Worm (Caenorhabditis elegans): ENCODE measurements around the gene clh-3.

clh-3 gene

ce11 chrII:7183493-7184272 lies 42.0 kb downstream of the clh-3 start, which contains the start of gene pdl-1:
pdl-1 (plus strand) TSS chrII:7183801.
- TF ChIP-seq tab-1 (GFP tag; IDR thresholded peaks at IDR 0.05) (peak; percentile 97), flt-1 (GFP tag; IDR thresholded peaks at IDR 0.05) (peak; percentile 98), ztf-29 (GFP tag; IDR thresholded peaks at IDR 0.05) (peak; percentile 94), T22C8.4 (GFP tag; IDR thresholded peaks at IDR 0.05) (peak; percentile 95), cog-1 (tag; optimal IDR thresholded peaks at IDR 0.05) (peak; percentile 91), klf-2 (GFP tag; conservative IDR thresholded peaks at IDR 0.05) (peak; percentile 94), med-1 (GFP tag; optimal IDR thresholded peaks at IDR 0.05; ENCODE audit: insufficient read depth) (peak; percentile 63), ztf-23 (GFP tag; IDR thresholded peaks at IDR 0.05) (peak; percentile 96), ref-1 (GFP tag; conservative IDR thresholded peaks at IDR 0.05) (peak; percentile 94)

DNA sequence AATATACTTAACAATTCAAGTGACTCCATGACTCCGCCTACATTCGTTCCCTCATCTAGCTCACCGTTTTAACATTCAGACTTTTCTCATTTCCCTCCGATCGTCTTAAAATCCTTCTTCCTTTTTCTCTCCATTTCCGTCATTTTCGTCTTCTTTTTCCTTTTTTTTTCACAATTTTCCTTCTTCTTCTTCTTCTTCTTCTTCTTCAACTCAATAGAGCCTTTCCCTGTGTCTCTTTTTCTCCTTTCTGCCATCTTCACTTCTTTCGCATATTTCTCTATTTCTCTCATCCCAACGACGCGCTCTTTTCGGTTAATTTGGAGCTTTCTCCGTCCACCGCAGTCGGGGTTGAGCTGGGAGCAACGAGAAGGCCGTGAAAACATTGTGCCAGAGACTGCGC lies 43.1 kb downstream of the clh-3 start:
- TF ChIP-seq tab-1 (GFP tag; IDR thresholded peaks at IDR 0.05) (no peak), ztf-29 (GFP tag; IDR thresholded peaks at IDR 0.05) (no peak), T22C8.4 (GFP tag; IDR thresholded peaks at IDR 0.05) (no peak), ref-1 (GFP tag; conservative IDR thresholded peaks at IDR 0.05) (no peak), ztf-23 (GFP tag; IDR thresholded peaks at IDR 0.05) (no peak), cog-1 (tag; optimal IDR thresholded peaks at IDR 0.05) (no peak), flt-1 (GFP tag; IDR thresholded peaks at IDR 0.05) (no peak), med-1 (GFP tag; optimal IDR thresholded peaks at IDR 0.05; ENCODE audit: insufficient read depth) (no peak), klf-2 (GFP tag; conservative IDR thresholded peaks at IDR 0.05) (no peak)

DNA sequence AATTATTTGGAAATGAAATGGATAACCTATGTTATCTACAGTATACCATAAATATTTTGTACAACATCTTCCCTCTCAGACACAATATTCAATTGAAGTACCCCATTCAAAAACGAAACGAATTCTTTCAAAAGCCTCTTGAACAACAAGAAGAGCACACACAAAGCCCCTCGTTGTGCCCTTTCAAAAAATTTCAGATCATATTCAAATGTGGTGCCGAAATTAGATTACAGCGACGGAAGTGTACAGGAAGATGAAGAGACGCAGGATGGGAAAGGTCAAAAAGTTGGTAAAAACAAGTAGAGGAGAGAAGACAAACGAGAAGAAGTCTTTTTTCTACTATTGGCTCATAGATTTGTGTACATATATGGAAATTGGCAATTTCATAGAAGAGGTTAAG lies 49.6 kb downstream of the clh-3 start:
- TF ChIP-seq ztf-23 (GFP tag; IDR thresholded peaks at IDR 0.05): no peak
- no peak for TF ChIP-seq ztf-29 (GFP tag; IDR thresholded peaks at IDR 0.05)
- no peak for TF ChIP-seq klf-2 (GFP tag; conservative IDR thresholded peaks at IDR 0.05)
- no peak for TF ChIP-seq cog-1 (tag; optimal IDR thresholded peaks at IDR 0.05)
- TF ChIP-seq ref-1 (GFP tag; conservative IDR thresholded peaks at IDR 0.05): no peak
- no peak for TF ChIP-seq T22C8.4 (GFP tag; IDR thresholded peaks at IDR 0.05)
- TF ChIP-seq med-1 (GFP tag; optimal IDR thresholded peaks at IDR 0.05; ENCODE audit: insufficient read depth): no peak
- no peak for TF ChIP-seq flt-1 (GFP tag; IDR thresholded peaks at IDR 0.05)
- no peak for TF ChIP-seq tab-1 (GFP tag; IDR thresholded peaks at IDR 0.05)

- TF ChIP-seq T22C8.4 (GFP tag; IDR thresholded peaks at IDR 0.05): no peak
- no peak for TF ChIP-seq ztf-29 (GFP tag; IDR thresholded peaks at IDR 0.05)
- TF ChIP-seq med-1 (GFP tag; optimal IDR thresholded peaks at IDR 0.05; ENCODE audit: insufficient read depth): no peak
- no peak for TF ChIP-seq cog-1 (tag; optimal IDR thresholded peaks at IDR 0.05)
- TF ChIP-seq tab-1 (GFP tag; IDR thresholded peaks at IDR 0.05): no peak
- TF ChIP-seq ztf-23 (GFP tag; IDR thresholded peaks at IDR 0.05): no peak
- no peak for TF ChIP-seq klf-2 (GFP tag; conservative IDR thresholded peaks at IDR 0.05)
- no peak for TF ChIP-seq ref-1 (GFP tag; conservative IDR thresholded peaks at IDR 0.05)
- no peak for TF ChIP-seq flt-1 (GFP tag; IDR thresholded peaks at IDR 0.05)
These were observed 50.9 kb downstream of the clh-3 start, which contains the start of gene glc-4 for ce11 chrII:7174843-7175242. glc-4 (minus strand) TSS chrII:7174943.

DNA sequence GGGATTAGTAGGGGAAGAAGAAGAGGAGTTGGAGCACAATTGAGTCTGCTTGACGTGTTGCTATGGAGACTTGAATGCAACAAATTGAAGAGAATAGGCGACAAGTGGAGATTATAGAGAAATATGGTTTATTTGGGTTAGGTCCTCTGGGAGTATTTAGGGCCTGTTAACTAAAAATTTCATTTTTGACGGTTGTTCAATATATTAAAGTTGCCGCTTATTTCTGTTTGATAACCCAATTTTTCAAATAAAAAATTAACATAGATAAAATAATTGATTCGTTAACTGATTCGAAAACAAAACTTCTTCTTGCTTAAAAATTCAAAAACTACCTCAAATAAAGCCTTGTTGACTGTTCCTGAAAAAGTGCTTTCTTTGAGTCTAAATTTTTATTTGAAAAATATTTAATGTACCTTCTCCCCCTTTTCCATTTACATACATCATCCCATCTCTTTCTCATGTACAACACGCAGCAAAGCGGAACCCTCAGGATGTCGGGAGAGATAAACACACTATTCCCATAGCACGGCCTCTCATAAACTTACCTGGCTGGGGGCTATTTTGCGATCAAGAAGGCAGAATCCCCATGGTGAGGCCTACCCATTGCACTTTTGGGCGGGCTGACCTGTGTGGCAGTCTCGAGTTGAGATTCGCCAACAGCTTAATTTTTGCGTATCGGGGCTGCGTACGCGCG lies 54.3 kb downstream of the clh-3 start, which contains the start of gene dyf-13:
dyf-13 (minus strand) TSS at position 51 of the 694 bp plus-strand sequence.
- TF ChIP-seq T22C8.4 (GFP tag; IDR thresholded peaks at IDR 0.05) (no peak), ref-1 (GFP tag; conservative IDR thresholded peaks at IDR 0.05) (no peak), ztf-29 (GFP tag; IDR thresholded peaks at IDR 0.05) (no peak), flt-1 (GFP tag; IDR thresholded peaks at IDR 0.05) (no peak), med-1 (GFP tag; optimal IDR thresholded peaks at IDR 0.05; ENCODE audit: insufficient read depth) (no peak), ztf-23 (GFP tag; IDR thresholded peaks at IDR 0.05) (no peak), cog-1 (tag; optimal IDR thresholded peaks at IDR 0.05) (no peak), tab-1 (GFP tag; IDR thresholded peaks at IDR 0.05) (no peak), klf-2 (GFP tag; conservative IDR thresholded peaks at IDR 0.05) (no peak)

DNA sequence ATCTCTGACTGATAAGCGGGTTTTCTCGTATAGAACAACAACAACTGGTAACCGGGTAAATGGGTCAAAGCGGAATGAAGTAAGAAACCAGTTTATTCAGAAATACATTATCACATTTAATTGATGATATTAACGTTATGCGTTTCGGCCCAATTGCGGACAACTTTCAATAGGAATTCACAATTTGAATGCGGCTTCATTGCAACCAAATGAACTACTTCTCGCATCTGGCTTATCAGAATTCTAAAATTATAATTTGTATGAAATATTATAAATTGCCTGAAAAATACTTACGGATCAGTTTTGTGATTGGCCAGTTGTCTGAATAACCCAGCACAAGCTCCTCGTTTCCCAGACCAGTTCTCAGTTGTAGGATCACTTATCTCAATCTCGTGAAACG lies 57.0 kb downstream of the clh-3 start, which contains the start of gene col-36:
col-36 (minus strand) TSS at position 101 of the 400 bp plus-strand sequence.
- TF ChIP-seq cog-1 (tag; optimal IDR thresholded peaks at IDR 0.05): no peak
- no peak for TF ChIP-seq klf-2 (GFP tag; conservative IDR thresholded peaks at IDR 0.05)
- TF ChIP-seq med-1 (GFP tag; optimal IDR thresholded peaks at IDR 0.05; ENCODE audit: insufficient read depth): no peak
- TF ChIP-seq ref-1 (GFP tag; conservative IDR thresholded peaks at IDR 0.05): no peak
- TF ChIP-seq flt-1 (GFP tag; IDR thresholded peaks at IDR 0.05): no peak
- no peak for TF ChIP-seq ztf-29 (GFP tag; IDR thresholded peaks at IDR 0.05)
- no peak for TF ChIP-seq ztf-23 (GFP tag; IDR thresholded peaks at IDR 0.05)
- TF ChIP-seq tab-1 (GFP tag; IDR thresholded peaks at IDR 0.05): no peak
- no peak for TF ChIP-seq T22C8.4 (GFP tag; IDR thresholded peaks at IDR 0.05)

Data from whole organism, midembryonic.